Worm (Caenorhabditis elegans) whole organism, L1 larva: ENCODE results near the gene prk-1.

Experiments
- C16A3.4 ChIP-seq: fragments of 150-350 bp; optimal IDR thresholded peaks from 2 replicates; lab custom pipeline; 2014; ENCODE audit warnings: missing biosample characterization, missing genetic modification characterization
- aha-1 ChIP-seq: fragments of 150-350 bp; optimal IDR thresholded peaks from 2 replicates; lab custom pipeline; 2014; ENCODE audit warnings: missing biosample characterization, missing genetic modification characterization
- alr-1 ChIP-seq: fragments of 200-800 bp; sonication (Bioruptor generic); optimal IDR thresholded peaks from 2 replicates; lab custom pipeline; 2018; ENCODE audit warnings: borderline replicate concordance, mild to moderate bottlenecking, missing genetic modification characterization, missing compliant biosample characterization
- ama-1 ChIP-seq: fragments of 150-350 bp; optimal IDR thresholded peaks from 2 replicates; lab custom pipeline; 2014
- ceh-90 ChIP-seq: sonication (generic microtip); optimal IDR thresholded peaks from 2 replicates; lab custom pipeline; 2016; ENCODE audit warnings: missing genetic modification characterization, missing compliant biosample characterization
- efl-1 ChIP-seq, 4 experiments: fragments of 150-350 bp; optimal IDR thresholded peaks in 3 of 4; peaks in 1 of 4; 1 replicate in 1 of 4; 2 replicates in 3 of 4; lab custom pipeline; 2014; ENCODE audit warnings: missing biosample characterization in 2 of 4, missing genetic modification characterization in 2 of 4, missing genetic modification reagents in 2 of 4
- efl-3 ChIP-seq: fragments of 200-800 bp; sonication (Bioruptor generic); optimal IDR thresholded peaks from 2 replicates; lab custom pipeline; 2018; ENCODE audit warnings: mild to moderate bottlenecking, missing genetic modification characterization, missing compliant biosample characterization
- egl-13 ChIP-seq: sonication (generic microtip); optimal IDR thresholded peaks from 2 replicates; lab custom pipeline; 2016; ENCODE audit warnings: missing genotype, missing genetic modification reagents, missing genetic modification characterization, missing compliant biosample characterization
- elt-2 ChIP-seq: sonication (generic microtip); optimal IDR thresholded peaks from 2 replicates; lab custom pipeline; 2016; ENCODE audit warnings: missing genetic modification characterization, mild to moderate bottlenecking, inconsistent platforms, missing compliant biosample characterization, missing genetic modification reagents
- elt-3 ChIP-seq, 6 experiments: fragments of 150-350 bp in 1 of 6; sonication (generic microtip); optimal IDR thresholded peaks; 2 replicates each; lab custom pipeline; 2017 to 2018; ENCODE audit warnings: missing biosample characterization in 6 of 6, missing genetic modification characterization in 6 of 6, inconsistent platforms in 1 of 6
- fkh-10 ChIP-seq: sonication (generic microtip); optimal IDR thresholded peaks from 2 replicates; lab custom pipeline; 2017; ENCODE audit warnings: missing biosample characterization, missing genetic modification reagents, missing genetic modification characterization
- fkh-4 ChIP-seq: sonication (generic microtip); optimal IDR thresholded peaks from 2 replicates; lab custom pipeline; 2016; ENCODE audit warnings: missing compliant biosample characterization, missing genetic modification characterization, borderline replicate concordance
- fos-1 ChIP-seq: fragments of 150-350 bp; optimal IDR thresholded peaks from 2 replicates; lab custom pipeline; 2014; ENCODE audit warnings: missing biosample characterization, missing genetic modification characterization
- grh-1 ChIP-seq: fragments of 200-800 bp; sonication (Bioruptor generic); IDR thresholded peaks from 2 replicates; pipeline ENCODE4 v1.3.6; 2022; ENCODE audit warnings: missing genetic modification reagents, missing genetic modification characterization, missing compliant biosample characterization
- hpl-2 ChIP-seq: fragments of 150-350 bp; optimal IDR thresholded peaks from 2 replicates; lab custom pipeline; 2014; ENCODE audit warnings: missing biosample characterization, missing genetic modification reagents, missing genetic modification characterization
- irx-1 ChIP-seq: sonication (generic microtip); optimal IDR thresholded peaks from 2 replicates; lab custom pipeline; 2016; ENCODE audit warnings: missing genetic modification characterization, missing compliant biosample characterization
- jun-1 ChIP-seq: fragments of 150-350 bp; optimal IDR thresholded peaks from 2 replicates; lab custom pipeline; 2014; ENCODE audit warnings: missing biosample characterization, missing genetic modification reagents, missing genetic modification characterization
- lin-13 ChIP-seq: fragments of 150-350 bp; optimal IDR thresholded peaks from 2 replicates; lab custom pipeline; 2014; ENCODE audit warnings: missing biosample characterization, missing genetic modification reagents, missing genetic modification characterization
- lin-14 ChIP-seq: fragments of 200-800 bp; sonication (Bioruptor generic); optimal IDR thresholded peaks from 2 replicates; lab custom pipeline; 2018; ENCODE audit warnings: mild to moderate bottlenecking, missing genetic modification characterization, moderate library complexity, missing compliant biosample characterization
- lin-15B ChIP-seq: fragments of 150-350 bp; sonication (generic microtip); optimal IDR thresholded peaks from 3 replicates; lab custom pipeline; 2014; ENCODE audit warnings: missing biosample characterization, missing genetic modification characterization
- lir-3 ChIP-seq: sonication (generic microtip); optimal IDR thresholded peaks from 2 replicates; lab custom pipeline; 2016; ENCODE audit warnings: mild to moderate bottlenecking, missing genetic modification characterization, moderate library complexity, missing compliant biosample characterization; ENCODE audit not compliant: poor library complexity
- lsy-2 ChIP-seq, 2 experiments: fragments of 150-350 bp; optimal IDR thresholded peaks; 2 replicates each; lab custom pipeline; 2014; ENCODE audit warnings: missing biosample characterization in 2 of 2, missing genetic modification characterization in 2 of 2
- mef-2 ChIP-seq: fragments of 150-350 bp; optimal IDR thresholded peaks from 2 replicates; lab custom pipeline; 2014; ENCODE audit warnings: missing biosample characterization, missing genetic modification characterization
- nhr-11 ChIP-seq: fragments of 150-350 bp; optimal IDR thresholded peaks from 2 replicates; lab custom pipeline; 2014; ENCODE audit warnings: missing biosample characterization, missing genetic modification characterization
- nhr-19 ChIP-seq: fragments of 200-800 bp; sonication (Bioruptor generic); conservative IDR thresholded peaks from 2 replicates; pipeline ENCODE4 v1.3.6; 2022; ENCODE audit warnings: missing genetic modification characterization, missing compliant biosample characterization
- nhr-76 ChIP-seq: sonication (generic microtip); optimal IDR thresholded peaks from 2 replicates; lab custom pipeline; 2017; ENCODE audit warnings: missing biosample characterization, missing genetic modification characterization
- nhr-77 ChIP-seq: fragments of 150-350 bp; optimal IDR thresholded peaks from 2 replicates; lab custom pipeline; 2014; ENCODE audit warnings: missing biosample characterization, missing genetic modification characterization
- nhr-84 ChIP-seq: sonication (generic microtip); optimal IDR thresholded peaks from 2 replicates; lab custom pipeline; 2017; ENCODE audit warnings: missing biosample characterization, missing genetic modification characterization
- nhr-90 ChIP-seq: sonication (generic microtip); optimal IDR thresholded peaks from 2 replicates; lab custom pipeline; 2016; ENCODE audit warnings: mild to moderate bottlenecking, missing genetic modification characterization, missing compliant biosample characterization; ENCODE audit not compliant: poor library complexity
- pag-3 ChIP-seq: sonication (generic microtip); optimal IDR thresholded peaks from 2 replicates; lab custom pipeline; 2017; ENCODE audit warnings: missing genetic modification characterization, mild to moderate bottlenecking, missing compliant biosample characterization, antibody characterized with exemption, borderline replicate concordance; ENCODE audit not compliant: insufficient read depth
- rnt-1 ChIP-seq: sonication (generic microtip); optimal IDR thresholded peaks from 2 replicates; lab custom pipeline; 2016; ENCODE audit warnings: mild to moderate bottlenecking, missing genetic modification characterization, moderate library complexity, missing compliant biosample characterization
- sup-37 ChIP-seq: fragments of 200-800 bp; sonication (Bioruptor generic); optimal IDR thresholded peaks from 2 replicates; lab custom pipeline; 2018; ENCODE audit warnings: mild to moderate bottlenecking, missing genetic modification characterization, missing compliant biosample characterization
- unc-130 ChIP-seq: fragments of 150-350 bp; optimal IDR thresholded peaks from 2 replicates; lab custom pipeline; 2017; ENCODE audit warnings: missing biosample characterization, missing genetic modification characterization, inconsistent platforms
- unc-98 ChIP-seq: fragments of 200-800 bp; sonication (Bioruptor generic); IDR thresholded peaks from 2 replicates; pipeline ENCODE4 v1.3.6; 2022; ENCODE audit warnings: missing genetic modification characterization, missing compliant biosample characterization
- vab-15 ChIP-seq: sonication (generic microtip); optimal IDR thresholded peaks from 2 replicates; lab custom pipeline; 2017; ENCODE audit warnings: missing genotype, mild to moderate bottlenecking, missing genetic modification characterization, missing compliant biosample characterization
- zag-1 ChIP-seq: fragments of 150-350 bp; optimal IDR thresholded peaks from 2 replicates; lab custom pipeline; 2014; ENCODE audit warnings: missing biosample characterization, missing genetic modification characterization
- ztf-11 ChIP-seq, 2 experiments: sonication (generic microtip); optimal IDR thresholded peaks; 2 replicates each; lab custom pipeline; 2016 to 2017; ENCODE audit warnings: missing genetic modification characterization in 2 of 2, missing biosample characterization in 1 of 2, missing compliant biosample characterization in 1 of 2

Gene prk-1

ce11 chrIII:6993179-6993578 lies 3.2 kb downstream of the prk-1 start (continued):
- no peak for TF ChIP-seq ztf-11 (tag; optimal IDR thresholded peaks at IDR 0.05; lab: Kevin White, UChicago)
- no peak for TF ChIP-seq unc-98 (GFP tag; lab: Robert Waterston, UW)
- peak; percentile 26; the same call in 1 of the 2 replicates for TF ChIP-seq nhr-19 (GFP tag; lab: Robert Waterston, UW)
- TF ChIP-seq pag-3 (tag; lab: Kevin White, UChicago): no peak
- TF ChIP-seq lin-15B (tag; lab: Kevin White, UChicago): no peak
- no peak for TF ChIP-seq grh-1 (GFP tag; lab: Robert Waterston, UW)

- no peak for TF ChIP-seq hpl-2
- TF ChIP-seq ama-1 (lab: Kevin White, UChicago): no peak
- no peak for TF ChIP-seq elt-2
- TF ChIP-seq nhr-19 (GFP tag; lab: Robert Waterston, UW): no peak
Observed at ce11 chrIII:7002143-7002542, 12.2 kb downstream of the prk-1 start.

- no peak for TF ChIP-seq fkh-4 (tag; lab: Kevin White, UChicago)
- no peak for TF ChIP-seq aha-1 (tag; lab: Kevin White, UChicago)
- no peak for TF ChIP-seq nhr-19 (GFP tag; lab: Robert Waterston, UW)
- no peak for TF ChIP-seq nhr-77 (tag; lab: Kevin White, UChicago)
- TF ChIP-seq unc-130 (tag; lab: Kevin White, UChicago): no peak
- TF ChIP-seq mef-2 (tag; lab: Kevin White, UChicago): no peak
- no peak for TF ChIP-seq C16A3.4 (tag; lab: Kevin White, UChicago)
- no peak for TF ChIP-seq efl-3
- TF ChIP-seq fos-1: no peak
- TF ChIP-seq ceh-90 (tag; lab: Kevin White, UChicago): no peak
- no peak for TF ChIP-seq fkh-10 (GFP tag; lab: Kevin White, UChicago)
- TF ChIP-seq elt-3 (tag; optimal IDR thresholded peaks at IDR 0.05; lab: Kevin White, UChicago): no peak
- no peak for TF ChIP-seq egl-13 (tag; lab: Kevin White, UChicago)
- TF ChIP-seq lsy-2 (tag; optimal IDR thresholded peaks at IDR 0.05; lab: Kevin White, UChicago): no peak
- TF ChIP-seq nhr-84 (tag; lab: Kevin White, UChicago): no peak
- TF ChIP-seq, all 84 proteins: peak for 0
Observed at ce11 chrIII:7005350-7005749, 15.4 kb downstream of the prk-1 start, which contains the start of gene C06E8.5. Gene C06E8.5 (minus strand): TSS chrIII:7005450.

- TF ChIP-seq sup-37 (GFP tag; lab: Kevin White, UChicago) (no peak), lin-14 (GFP tag; lab: Kevin White, UChicago) (peak; percentile 7)
Observed at ce11 chrIII:7008836-7009235, 18.9 kb downstream of the prk-1 start, which contains the start of gene lgc-38. Gene lgc-38 (plus strand): TSS chrIII:7009136.

DNA sequence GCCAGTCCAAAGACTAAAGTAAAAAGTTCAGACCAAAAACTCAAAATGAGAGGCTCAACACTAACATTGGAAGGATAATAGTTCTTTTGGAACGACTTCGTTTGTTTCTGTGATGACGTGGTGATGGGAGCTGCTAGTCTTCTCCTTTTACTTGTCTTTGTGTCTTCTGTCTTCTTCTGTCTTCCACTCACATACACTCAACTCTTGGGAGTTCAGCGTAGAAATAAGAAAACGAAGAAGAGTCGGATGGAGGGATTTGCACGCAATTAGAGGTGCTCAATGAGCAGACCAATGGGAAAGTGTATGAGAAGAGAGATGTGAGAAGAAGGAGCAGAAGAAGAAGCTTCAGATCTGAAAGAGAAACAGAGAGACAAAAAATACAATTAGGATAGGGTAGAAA lies 22.1 kb downstream of the prk-1 start:
- TF ChIP-seq nhr-90 (tag; lab: Kevin White, UChicago) (no peak), lin-14 (GFP tag; lab: Kevin White, UChicago) (peak; percentile 52), lin-13 (GFP tag; lab: Kevin White, UChicago) (no peak), efl-1 (optimal IDR thresholded peaks at IDR 0.05; lab: Kevin White, UChicago) (no peak), efl-1 (GFP tag; optimal IDR thresholded peaks at IDR 0.05 in 1 of 2; lab: Kevin White, UChicago) (peak in 1 of 2 experiments; percentile 57), alr-1 (tag; lab: Kevin White, UChicago) (no peak), jun-1 (tag; lab: Kevin White, UChicago) (no peak)

ce11 chrIII:7013764-7014163 lies 23.8 kb downstream of the prk-1 start:
- TF ChIP-seq nhr-11: no peak
- TF ChIP-seq rnt-1: no peak
- TF ChIP-seq irx-1 (tag; lab: Kevin White, UChicago): no peak
- no peak for TF ChIP-seq vab-15 (tag; lab: Kevin White, UChicago)
- TF ChIP-seq pag-3 (tag; lab: Kevin White, UChicago): no peak
- TF ChIP-seq zag-1 (tag; lab: Kevin White, UChicago): no peak
- no peak for TF ChIP-seq lir-3 (tag; lab: Kevin White, UChicago)
- TF ChIP-seq nhr-76 (tag; lab: Kevin White, UChicago): no peak
